Worm (Caenorhabditis elegans) whole organism, L4 larva: ENCODE results near the gene efa-6.

ENCODE experiments used
- aly-2 ChIP-seq: sonication (generic microtip); optimal IDR thresholded peaks from 2 replicates; lab custom pipeline; 2018; ENCODE audit warnings: missing biosample characterization, missing genetic modification characterization
- hlh-30 ChIP-seq: sonication (generic microtip); optimal IDR thresholded peaks from 2 replicates; lab custom pipeline; 2017; ENCODE audit warnings: antibody characterized with exemption, mild to moderate bottlenecking, missing genetic modification characterization, missing compliant biosample characterization; ENCODE audit not compliant: insufficient read depth

DNA sequence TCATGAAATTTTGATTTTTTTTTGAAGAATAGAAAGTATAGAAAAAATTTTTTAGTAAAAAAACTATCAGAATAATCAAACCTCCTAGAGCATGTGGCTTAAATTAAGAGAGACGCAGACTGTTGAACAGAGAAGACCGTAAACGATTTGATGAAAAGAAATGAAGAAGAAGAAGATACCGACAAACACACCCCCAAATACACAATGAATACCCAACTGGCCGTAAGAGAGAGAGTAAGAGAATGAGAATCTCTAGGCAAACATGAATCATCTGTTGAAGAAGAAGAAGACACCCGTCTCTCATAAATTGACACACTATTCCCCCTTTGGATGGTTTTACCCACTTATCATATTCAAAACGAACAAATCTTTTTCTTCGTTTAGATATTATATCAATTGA lies 19.3 kb upstream of the efa-6 start:
- TF ChIP-seq aly-2 (tag; lab: Kevin White, UChicago), result no peak
- peak; percentile 12 for TF ChIP-seq hlh-30
